Fruit fly (Drosophila melanogaster) Kc167 (cell line): ENCODE results near the gene CG31279.

Experiments used
- Sin3A ChIP-seq: fragments of >200 bp; optimal IDR thresholded peaks from 2 replicates; lab custom pipeline; 2018; ENCODE audit warnings: missing external identifiers
- insv ChIP-seq: fragments of >200 bp; optimal IDR thresholded peaks from 3 replicates; lab custom pipeline; 2018; ENCODE audit warnings: missing external identifiers

- TF ChIP-seq Sin3A (lab: Kevin White, UChicago), result no peak
- no peak for TF ChIP-seq insv
These were observed 26.1 kb downstream of the CG31279 start for dm6 chr3R:16456607-16457006.
